Fruit fly (Drosophila melanogaster) whole organism, embryonic: ENCODE data around the gene CG11700.
A peak's percentile ranks its signal among the peaks of the same experiment; 100 is the strongest.

Source experiments
- Aef1 ChIP-seq: fragments of 200-800 bp; sonication (Bioruptor generic); IDR thresholded peaks from 3 replicates; pipeline ENCODE4 v1.3.6; 2022; ENCODE audit warnings: missing biosample characterization, missing genetic modification characterization
- BtbVII ChIP-seq: fragments of 200-800 bp; sonication (Bioruptor generic); optimal IDR thresholded peaks from 3 replicates; lab custom pipeline; 2017; ENCODE audit warnings: missing biosample characterization, mild to moderate bottlenecking, missing genetic modification characterization
- Bteb2 ChIP-seq: fragments of 200-800 bp; sonication (Bioruptor generic); optimal IDR thresholded peaks from 2 replicates; lab custom pipeline; 2016; ENCODE audit warnings: missing biosample characterization, missing genetic modification characterization
- CG12071 ChIP-seq: fragments of 200-800 bp; sonication (Bioruptor generic); optimal IDR thresholded peaks from 3 replicates; lab custom pipeline; 2018; ENCODE audit warnings: missing biosample characterization, mild to moderate bottlenecking, missing genetic modification characterization
- CG12236 ChIP-seq: fragments of 200-800 bp; sonication (Bioruptor generic); optimal IDR thresholded peaks from 2 replicates; lab custom pipeline; 2016; ENCODE audit warnings: missing biosample characterization, missing genetic modification characterization
- CG12942 ChIP-seq: fragments of 200-800 bp; sonication (Bioruptor generic); optimal IDR thresholded peaks from 3 replicates; lab custom pipeline; 2016; ENCODE audit warnings: missing biosample characterization, missing genetic modification characterization
- CG13287 ChIP-seq: fragments of 200-800 bp; sonication (Bioruptor generic); IDR thresholded peaks from 2 replicates; pipeline ENCODE4 v1.3.6; 2022; ENCODE audit warnings: missing biosample characterization, missing genetic modification characterization; ENCODE audit not compliant: partially characterized antibody
- CG14014 ChIP-seq: fragments of 200-800 bp; sonication (Bioruptor generic); IDR thresholded peaks from 2 replicates; pipeline ENCODE4 v1.3.6; 2022; ENCODE audit warnings: missing biosample characterization, missing genetic modification characterization
- CG17359 ChIP-seq: fragments of 200-800 bp; sonication (Bioruptor generic); optimal IDR thresholded peaks from 3 replicates; lab custom pipeline; 2018; ENCODE audit warnings: missing biosample characterization, mild to moderate bottlenecking, missing genetic modification characterization, moderate library complexity
- CG17612 ChIP-seq: fragments of 200-800 bp; sonication (Bioruptor generic); IDR thresholded peaks from 2 replicates; pipeline ENCODE4 v1.3.6; 2022; ENCODE audit warnings: missing biosample characterization, missing genetic modification characterization
- CG18262 ChIP-seq: fragments of 200-800 bp; optimal IDR thresholded peaks from 3 replicates; lab custom pipeline; 2019; ENCODE audit warnings: missing biosample characterization, mild to moderate bottlenecking, missing genetic modification characterization, moderate library complexity
- CG32767 ChIP-seq: fragments of 200-800 bp; sonication (Bioruptor generic); IDR thresholded peaks from 2 replicates; pipeline ENCODE4 v1.3.6; 2022; ENCODE audit warnings: missing biosample characterization, missing genetic modification characterization
- CG4360 ChIP-seq: fragments of 200-800 bp; sonication (Bioruptor generic); IDR thresholded peaks from 2 replicates; pipeline ENCODE4 v1.3.6; 2022; ENCODE audit warnings: missing biosample characterization, missing genetic modification characterization
- CG4707 ChIP-seq: fragments of 200-800 bp; sonication (Bioruptor generic); optimal IDR thresholded peaks from 2 replicates; lab custom pipeline; 2018; ENCODE audit warnings: missing biosample characterization, mild to moderate bottlenecking, missing genetic modification characterization, moderate library complexity
- CG7271 ChIP-seq: fragments of 200-800 bp; sonication (Bioruptor generic); optimal IDR thresholded peaks from 2 replicates; lab custom pipeline; 2018; ENCODE audit warnings: missing biosample characterization, mild to moderate bottlenecking, missing genetic modification characterization, moderate library complexity
- CG7357 ChIP-seq: fragments of 200-800 bp; sonication (Bioruptor generic); IDR thresholded peaks from 3 replicates; pipeline ENCODE4 v1.3.6; 2022; ENCODE audit warnings: missing biosample characterization, missing genetic modification characterization
- CG8359 ChIP-seq: fragments of 200-800 bp; sonication (Bioruptor generic); optimal IDR thresholded peaks from 2 replicates; lab custom pipeline; 2017; ENCODE audit warnings: missing biosample characterization, mild to moderate bottlenecking, missing genetic modification characterization, borderline replicate concordance
- CG9797 ChIP-seq: fragments of 200-800 bp; sonication (Bioruptor generic); optimal IDR thresholded peaks from 3 replicates; lab custom pipeline; 2018; ENCODE audit warnings: missing biosample characterization, mild to moderate bottlenecking, missing genetic modification characterization
- D19A ChIP-seq: fragments of 200-800 bp; optimal IDR thresholded peaks from 3 replicates; lab custom pipeline; 2019; ENCODE audit warnings: missing biosample characterization, mild to moderate bottlenecking, missing genetic modification characterization, moderate library complexity
- Deaf1 ChIP-seq: fragments of 200-800 bp; optimal IDR thresholded peaks from 3 replicates; lab custom pipeline; 2019; ENCODE audit warnings: missing biosample characterization, mild to moderate bottlenecking, missing genetic modification characterization, moderate library complexity
- Ets97D ChIP-seq: fragments of 200-800 bp; sonication (Bioruptor generic); optimal IDR thresholded peaks from 3 replicates; lab custom pipeline; 2016; ENCODE audit warnings: missing biosample characterization, missing genetic modification characterization
- Gug ChIP-seq: fragments of 200-800 bp; sonication (Bioruptor generic); IDR thresholded peaks from 4 replicates; pipeline ENCODE4 v1.3.6; 2022; ENCODE audit warnings: missing biosample characterization, missing genetic modification characterization
- Mad ChIP-seq: fragments of 200-800 bp; sonication (Bioruptor generic); optimal IDR thresholded peaks from 2 replicates; lab custom pipeline; 2016; ENCODE audit warnings: missing biosample characterization, missing genetic modification characterization
- NC2α ChIP-seq: fragments of 200-800 bp; sonication (Bioruptor generic); optimal IDR thresholded peaks from 2 replicates; lab custom pipeline; 2016; ENCODE audit warnings: missing biosample characterization, missing genetic modification characterization
- Oli ChIP-seq: fragments of 200-800 bp; sonication (Bioruptor generic); optimal IDR thresholded peaks from 2 replicates; lab custom pipeline; 2018; ENCODE audit warnings: missing biosample characterization, mild to moderate bottlenecking, missing genetic modification characterization, moderate library complexity
- Optix ChIP-seq: fragments of 200-800 bp; sonication (Bioruptor generic); IDR thresholded peaks from 3 replicates; pipeline ENCODE4 v1.3.6; 2022; ENCODE audit warnings: missing biosample characterization, missing genetic modification characterization
- Six4 ChIP-seq: fragments of 200-800 bp; sonication (Bioruptor generic); optimal IDR thresholded peaks from 2 replicates; lab custom pipeline; 2016; ENCODE audit warnings: missing biosample characterization, missing genetic modification characterization
- Sox102F ChIP-seq: fragments of 200-800 bp; sonication (Bioruptor generic); optimal IDR thresholded peaks from 2 replicates; lab custom pipeline; 2018; ENCODE audit warnings: missing biosample characterization, mild to moderate bottlenecking, missing genetic modification characterization, moderate library complexity
- Sry-δ ChIP-seq: fragments of 200-800 bp; sonication (Bioruptor generic); optimal IDR thresholded peaks from 2 replicates; lab custom pipeline; 2016; ENCODE audit warnings: missing biosample characterization, missing genetic modification characterization
- TFAM ChIP-seq: fragments of 200-800 bp; sonication (Bioruptor generic); optimal IDR thresholded peaks from 2 replicates; lab custom pipeline; 2017; ENCODE audit warnings: missing biosample characterization, missing genetic modification characterization, inconsistent platforms
- Taf1 ChIP-seq: fragments of 200-800 bp; sonication (Bioruptor generic); IDR thresholded peaks from 2 replicates; pipeline ENCODE4 v1.3.6; 2022; ENCODE audit warnings: missing biosample characterization, missing genetic modification characterization
- Xbp1 ChIP-seq: fragments of 200-800 bp; sonication (Bioruptor generic); optimal IDR thresholded peaks from 3 replicates; lab custom pipeline; 2016; ENCODE audit warnings: missing biosample characterization, mild to moderate bottlenecking, missing genetic modification characterization
- bab2 ChIP-seq: fragments of 200-800 bp; sonication (Bioruptor generic); optimal IDR thresholded peaks from 2 replicates; lab custom pipeline; 2016; ENCODE audit warnings: missing biosample characterization, missing genetic modification characterization
- bsh ChIP-seq, 2 experiments: fragments of 200-800 bp; sonication (Bioruptor generic); optimal IDR thresholded peaks; 2 replicates each; lab custom pipeline; 2017 to 2018; ENCODE audit warnings: mild to moderate bottlenecking in 2 of 2, missing biosample characterization in 2 of 2, missing genetic modification characterization in 2 of 2, moderate library complexity in 1 of 2
- btn ChIP-seq: fragments of 200-800 bp; sonication (Bioruptor generic); optimal IDR thresholded peaks from 2 replicates; lab custom pipeline; 2016; ENCODE audit warnings: missing biosample characterization, missing genetic modification characterization
- cas ChIP-seq: fragments of 200-800 bp; sonication (Bioruptor generic); IDR thresholded peaks from 2 replicates; pipeline ENCODE4 v1.3.6; 2022; ENCODE audit warnings: missing biosample characterization, missing genetic modification characterization
- dati ChIP-seq: fragments of 200-800 bp; sonication (Bioruptor generic); IDR thresholded peaks from 2 replicates; pipeline ENCODE4 v1.3.6; 2022; ENCODE audit warnings: missing biosample characterization, missing genetic modification characterization
- dimm ChIP-seq: fragments of 200-800 bp; sonication (Bioruptor generic); IDR thresholded peaks from 2 replicates; pipeline ENCODE4 v1.3.6; 2022; ENCODE audit warnings: missing biosample characterization, missing genetic modification characterization
- exex ChIP-seq: fragments of 200-800 bp; sonication (Bioruptor generic); optimal IDR thresholded peaks from 4 replicates; lab custom pipeline; 2018; ENCODE audit warnings: missing biosample characterization, mild to moderate bottlenecking, missing genetic modification characterization, moderate library complexity
- fd64A ChIP-seq: fragments of 200-800 bp; sonication (Bioruptor generic); optimal IDR thresholded peaks from 3 replicates; lab custom pipeline; 2018; ENCODE audit warnings: missing biosample characterization, mild to moderate bottlenecking, missing genetic modification characterization
- gfzf ChIP-seq: fragments of 200-800 bp; sonication (Bioruptor generic); optimal IDR thresholded peaks from 2 replicates; lab custom pipeline; 2016; ENCODE audit warnings: missing biosample characterization, mild to moderate bottlenecking, missing genetic modification characterization, moderate library complexity
- ham ChIP-seq: fragments of 200-800 bp; sonication (Bioruptor generic); IDR thresholded peaks from 2 replicates; pipeline ENCODE4 v1.3.6; 2022; ENCODE audit warnings: missing biosample characterization, missing genetic modification characterization
- maf-S ChIP-seq: fragments of 200-800 bp; sonication (Bioruptor generic); optimal IDR thresholded peaks from 2 replicates; lab custom pipeline; 2016; ENCODE audit warnings: missing biosample characterization, missing genetic modification characterization
- odd ChIP-seq: fragments of 200-800 bp; sonication (Bioruptor generic); optimal IDR thresholded peaks from 2 replicates; lab custom pipeline; 2017; ENCODE audit warnings: missing biosample characterization, mild to moderate bottlenecking, missing genetic modification characterization
- sim ChIP-seq: fragments of 200-800 bp; sonication (Bioruptor generic); IDR thresholded peaks from 2 replicates; pipeline ENCODE4 v1.3.6; 2022; ENCODE audit warnings: missing biosample characterization, missing genetic modification characterization
- sr ChIP-seq: fragments of 200-800 bp; sonication (Bioruptor generic); IDR thresholded peaks from 3 replicates; pipeline ENCODE4 v1.3.6; 2022; ENCODE audit warnings: missing biosample characterization, missing genetic modification characterization
- wor ChIP-seq: fragments of 200-800 bp; sonication (Bioruptor generic); IDR thresholded peaks from 2 replicates; pipeline ENCODE4 v1.3.6; 2022; ENCODE audit warnings: missing biosample characterization, missing genetic modification characterization
- zen ChIP-seq: fragments of 200-800 bp; sonication (Bioruptor generic); optimal IDR thresholded peaks from 3 replicates; lab custom pipeline; 2018; ENCODE audit warnings: missing biosample characterization, mild to moderate bottlenecking, missing genetic modification characterization, moderate library complexity

Gene CG11700

dm6 chrX:6316858-6317474 lies 33.6 kb upstream of the CG11700 start (continued):
- peak; percentile 49 for TF ChIP-seq odd
- no peak for TF ChIP-seq Mad (GFP tag; lab: Kevin White, UChicago)
- no peak for TF ChIP-seq zen
- 0 out of 3 replicates have a peak, but pooled peaks have one; percentile 38 for TF ChIP-seq CG7357 (GFP tag; lab: Robert Waterston, UW)
- TF ChIP-seq CG14014 (GFP tag; lab: Robert Waterston, UW) = peak; percentile 78
- no peak for TF ChIP-seq CG4360 (GFP tag; lab: Robert Waterston, UW)
- no peak for TF ChIP-seq CG7271 (tag; lab: Kevin White, UChicago)
- TF ChIP-seq Aef1 (GFP tag; lab: Robert Waterston, UW) = peak; percentile 62
- TF ChIP-seq Optix (GFP tag; lab: Robert Waterston, UW) = peak; percentile 62; the same call in 2 of the 3 replicates
- TF ChIP-seq sim = peak; percentile 28; the same call in 1 of the 2 replicates
- no peak for TF ChIP-seq cas
- no peak; the same call in 1 of the 2 replicates for TF ChIP-seq ham (GFP tag; lab: Robert Waterston, UW)
- TF ChIP-seq wor = peak; percentile 45
- peak; percentile 49; the same call in 2 of the 4 replicates for TF ChIP-seq Gug
- TF ChIP-seq gfzf (GFP tag; lab: Kevin White, UChicago) = no peak
- TF ChIP-seq CG12236 (GFP tag; lab: Kevin White, UChicago) = no peak
- TF ChIP-seq bsh (GFP tag; optimal IDR thresholded peaks at IDR 0.05; lab: Kevin White, UChicago) = peak in 1 of 2 experiments; percentile 49
- TF ChIP-seq maf-S = peak; percentile 18
- no peak for TF ChIP-seq Ets97D
- TF ChIP-seq CG4707 (GFP tag; lab: Kevin White, UChicago) = no peak
- TF ChIP-seq Six4 = peak; percentile 28
- TF ChIP-seq Deaf1 (tag; lab: Kevin White, UChicago) = peak; percentile 28
- TF ChIP-seq TFAM = no peak
- no peak for TF ChIP-seq CG8359 (GFP tag; lab: Kevin White, UChicago)
- TF ChIP-seq CG13287 = no peak
- peak; percentile 62 for TF ChIP-seq CG17359 (tag; lab: Kevin White, UChicago)
- TF ChIP-seq exex (tag; lab: Kevin White, UChicago) = peak; percentile 18
- peak; percentile 44 for TF ChIP-seq CG12071
- peak; percentile 76 for TF ChIP-seq Taf1 (GFP tag; lab: Robert Waterston, UW)
- no peak for TF ChIP-seq sr (GFP tag; lab: Robert Waterston, UW)
- TF ChIP-seq CG12942 (GFP tag; lab: Kevin White, UChicago) = no peak
- peak; percentile 53 for TF ChIP-seq bab2 (GFP tag; lab: Kevin White, UChicago)
- TF ChIP-seq CG9797 (GFP tag; lab: Kevin White, UChicago) = no peak
- no peak for TF ChIP-seq dati (GFP tag; lab: Robert Waterston, UW)
- peak; percentile 50 for TF ChIP-seq Sox102F
- TF ChIP-seq Sry-δ = no peak
- peak; percentile 38 for TF ChIP-seq Xbp1 (GFP tag; lab: Kevin White, UChicago)
- TF ChIP-seq dimm (GFP tag; lab: Robert Waterston, UW) = 0 out of 2 replicates have a peak, but pooled peaks have one; percentile 29
- TF ChIP-seq CG17612 (GFP tag; lab: Robert Waterston, UW) = no peak
- TF ChIP-seq CG32767 (GFP tag; lab: Robert Waterston, UW) = peak; percentile 25; the same call in 1 of the 2 replicates
- TF ChIP-seq btn (GFP tag; lab: Kevin White, UChicago) = no peak
- TF ChIP-seq fd64A = no peak
- TF ChIP-seq NC2α (GFP tag; lab: Kevin White, UChicago) = no peak
- peak; percentile 51 for TF ChIP-seq BtbVII
- TF ChIP-seq Bteb2 (GFP tag; lab: Kevin White, UChicago) = no peak
- peak; percentile 58 for TF ChIP-seq Oli (tag; lab: Kevin White, UChicago)
- TF ChIP-seq CG18262 (tag; lab: Kevin White, UChicago) = peak; percentile 35
- peak; percentile 20 for TF ChIP-seq D19A (tag; lab: Kevin White, UChicago)
